Fruit fly (Drosophila melanogaster) whole organism, embryonic: ENCODE results near the gene Sb.

Experiments used
- Abd-B ChIP-seq: fragments of 200-800 bp; sonication (Bioruptor generic); optimal IDR thresholded peaks from 2 replicates; lab custom pipeline; 2018; ENCODE audit warnings: missing biosample characterization, mild to moderate bottlenecking, missing genetic modification characterization, moderate library complexity
- B-H1 ChIP-seq: fragments of 200-800 bp; sonication (Bioruptor generic); IDR thresholded peaks from 3 replicates; pipeline ENCODE4 v1.3.6; 2022; ENCODE audit warnings: missing biosample characterization, missing genetic modification characterization
- Bdp1 ChIP-seq: fragments of 200-800 bp; sonication (Bioruptor generic); optimal IDR thresholded peaks from 3 replicates; lab custom pipeline; 2016; ENCODE audit warnings: missing biosample characterization, missing genetic modification characterization
- CG10267 ChIP-seq: fragments of 200-800 bp; sonication (Bioruptor generic); optimal IDR thresholded peaks from 2 replicates; lab custom pipeline; 2018; ENCODE audit warnings: missing biosample characterization, mild to moderate bottlenecking, missing genetic modification characterization, moderate library complexity
- CG10431 ChIP-seq: fragments of 200-800 bp; sonication (Bioruptor generic); optimal IDR thresholded peaks from 3 replicates; lab custom pipeline; 2018; ENCODE audit warnings: missing biosample characterization, mild to moderate bottlenecking, missing genetic modification characterization
- CG10565 ChIP-seq: fragments of 200-800 bp; sonication (Bioruptor generic); optimal IDR thresholded peaks from 3 replicates; lab custom pipeline; 2016; ENCODE audit warnings: missing biosample characterization, mild to moderate bottlenecking, missing genetic modification characterization
- CG11695 ChIP-seq: fragments of 200-800 bp; sonication (Bioruptor generic); IDR thresholded peaks from 3 replicates; pipeline ENCODE4 v1.3.6; 2022; ENCODE audit warnings: missing biosample characterization, missing genetic modification characterization
- CG12071 ChIP-seq: fragments of 200-800 bp; sonication (Bioruptor generic); optimal IDR thresholded peaks from 3 replicates; lab custom pipeline; 2018; ENCODE audit warnings: missing biosample characterization, mild to moderate bottlenecking, missing genetic modification characterization
- CG12236 ChIP-seq: fragments of 200-800 bp; sonication (Bioruptor generic); optimal IDR thresholded peaks from 2 replicates; lab custom pipeline; 2016; ENCODE audit warnings: missing biosample characterization, missing genetic modification characterization
- CG13624 ChIP-seq: fragments of 200-800 bp; sonication (Bioruptor generic); optimal IDR thresholded peaks from 2 replicates; lab custom pipeline; 2016; ENCODE audit warnings: missing biosample characterization, missing genetic modification characterization
- CG15479 ChIP-seq: fragments of 200-800 bp; sonication (Bioruptor generic); optimal IDR thresholded peaks from 3 replicates; lab custom pipeline; 2019; ENCODE audit warnings: missing biosample characterization, mild to moderate bottlenecking, missing genetic modification characterization, moderate library complexity
- CG1792 ChIP-seq: fragments of 200-800 bp; sonication (Bioruptor generic); optimal IDR thresholded peaks from 2 replicates; lab custom pipeline; 2016; ENCODE audit warnings: missing biosample characterization, missing genetic modification characterization
- CG2116 ChIP-seq: fragments of 200-800 bp; sonication (Bioruptor generic); optimal IDR thresholded peaks from 3 replicates; lab custom pipeline; 2018; ENCODE audit warnings: missing biosample characterization, mild to moderate bottlenecking, missing genetic modification characterization
- CG30431 ChIP-seq: fragments of 200-800 bp; sonication (Bioruptor generic); optimal IDR thresholded peaks from 2 replicates; lab custom pipeline; 2017; ENCODE audit warnings: missing biosample characterization, missing genetic modification characterization
- CG3407 ChIP-seq: fragments of 200-800 bp; sonication (Bioruptor generic); optimal IDR thresholded peaks from 2 replicates; lab custom pipeline; 2018; ENCODE audit warnings: missing biosample characterization, mild to moderate bottlenecking, missing genetic modification characterization
- CG4854 ChIP-seq: fragments of 200-800 bp; sonication (Bioruptor generic); optimal IDR thresholded peaks from 2 replicates; lab custom pipeline; 2016; ENCODE audit warnings: missing biosample characterization, missing genetic modification characterization, inconsistent platforms
- CG6272 ChIP-seq: fragments of 200-800 bp; sonication (Bioruptor generic); IDR thresholded peaks from 2 replicates; pipeline ENCODE4 v1.3.6; 2022; ENCODE audit warnings: missing biosample characterization, missing genetic modification characterization
- CG6689 ChIP-seq: fragments of 200-800 bp; sonication (Bioruptor generic); IDR thresholded peaks from 2 replicates; pipeline ENCODE4 v1.3.6; 2022; ENCODE audit warnings: missing biosample characterization, missing genetic modification characterization
- CG9817 ChIP-seq: fragments of 200-800 bp; sonication (Bioruptor generic); optimal IDR thresholded peaks from 2 replicates; lab custom pipeline; 2018; ENCODE audit warnings: missing biosample characterization, mild to moderate bottlenecking, missing genetic modification characterization, moderate library complexity
- CHES-1-like ChIP-seq: fragments of 200-800 bp; sonication (Bioruptor generic); optimal IDR thresholded peaks from 2 replicates; lab custom pipeline; 2016; ENCODE audit warnings: missing biosample characterization, missing genetic modification characterization
- E2f2 ChIP-seq: fragments of 200-800 bp; sonication (Bioruptor generic); IDR thresholded peaks from 2 replicates; pipeline ENCODE4 v1.3.6; 2022; ENCODE audit warnings: missing biosample characterization, missing genetic modification characterization
- Ets97D ChIP-seq: fragments of 200-800 bp; sonication (Bioruptor generic); optimal IDR thresholded peaks from 3 replicates; lab custom pipeline; 2016; ENCODE audit warnings: missing biosample characterization, missing genetic modification characterization
- H15 ChIP-seq: fragments of 200-800 bp; sonication (Bioruptor generic); IDR thresholded peaks from 3 replicates; pipeline ENCODE4 v1.3.6; 2022; ENCODE audit warnings: missing biosample characterization, missing genetic modification characterization
- HLH3B ChIP-seq: fragments of 200-800 bp; sonication (Bioruptor generic); IDR thresholded peaks from 2 replicates; pipeline ENCODE4 v1.3.6; 2022; ENCODE audit warnings: missing biosample characterization, missing genetic modification characterization
- Hr51 ChIP-seq, 2 experiments: fragments of 200-800 bp; sonication (Bioruptor generic); optimal IDR thresholded peaks; 2 replicates in 1 of 2; 3 replicates in 1 of 2; lab custom pipeline; 2016 to 2018; ENCODE audit warnings: missing biosample characterization in 2 of 2, missing genetic modification characterization in 2 of 2, mild to moderate bottlenecking in 1 of 2, moderate library complexity in 1 of 2
- Mrtf ChIP-seq: fragments of 200-800 bp; sonication (Bioruptor generic); IDR thresholded peaks from 3 replicates; pipeline ENCODE4 v1.3.6; 2022; ENCODE audit warnings: missing biosample characterization, missing genetic modification characterization
- Oli ChIP-seq: fragments of 200-800 bp; sonication (Bioruptor generic); optimal IDR thresholded peaks from 2 replicates; lab custom pipeline; 2018; ENCODE audit warnings: missing biosample characterization, mild to moderate bottlenecking, missing genetic modification characterization, moderate library complexity
- Ravus ChIP-seq: fragments of 200-800 bp; sonication (Bioruptor generic); IDR thresholded peaks from 2 replicates; pipeline ENCODE4 v1.3.6; 2022; ENCODE audit warnings: missing biosample characterization, missing genetic modification characterization
- Ssrp ChIP-seq: fragments of 200-800 bp; sonication (Bioruptor generic); optimal IDR thresholded peaks from 2 replicates; lab custom pipeline; 2018; ENCODE audit warnings: missing biosample characterization, mild to moderate bottlenecking, missing genetic modification characterization, moderate library complexity
- Taf1 ChIP-seq: fragments of 200-800 bp; sonication (Bioruptor generic); IDR thresholded peaks from 2 replicates; pipeline ENCODE4 v1.3.6; 2022; ENCODE audit warnings: missing biosample characterization, missing genetic modification characterization
- abd-A ChIP-seq: fragments of 200-800 bp; sonication (Bioruptor generic); optimal IDR thresholded peaks from 3 replicates; lab custom pipeline; 2019; ENCODE audit warnings: missing biosample characterization, mild to moderate bottlenecking, missing genetic modification characterization, moderate library complexity
- ap ChIP-seq: fragments of 200-800 bp; sonication (Bioruptor generic); IDR thresholded peaks from 2 replicates; pipeline ENCODE4 v1.3.6; 2022; ENCODE audit warnings: missing biosample characterization, missing genetic modification characterization
- cato ChIP-seq: fragments of 200-800 bp; sonication (Bioruptor generic); optimal IDR thresholded peaks from 2 replicates; lab custom pipeline; 2016; ENCODE audit warnings: missing biosample characterization, missing genetic modification characterization, borderline replicate concordance
- chif ChIP-seq, 2 experiments: fragments of 200-800 bp; sonication (Bioruptor generic); optimal IDR thresholded peaks; 3 replicates each; lab custom pipeline; 2016; ENCODE audit warnings: missing biosample characterization in 2 of 2, missing genetic modification characterization in 2 of 2
- da ChIP-seq: fragments of 200-800 bp; sonication (Bioruptor generic); optimal IDR thresholded peaks from 2 replicates; lab custom pipeline; 2016; ENCODE audit warnings: missing biosample characterization, missing genetic modification characterization
- dan ChIP-seq: fragments of 200-800 bp; sonication (Bioruptor generic); IDR thresholded peaks from 2 replicates; pipeline ENCODE4 v1.3.6; 2022; ENCODE audit warnings: missing biosample characterization, missing genetic modification characterization
- en ChIP-seq: fragments of 200-800 bp; sonication (Bioruptor generic); optimal IDR thresholded peaks from 2 replicates; lab custom pipeline; 2016; ENCODE audit warnings: missing biosample characterization, missing genetic modification characterization
- gce ChIP-seq: fragments of 200-800 bp; sonication (Bioruptor generic); IDR thresholded peaks from 3 replicates; pipeline ENCODE4 v1.3.6; 2022; ENCODE audit warnings: missing biosample characterization, missing genetic modification characterization
- gro ChIP-seq: fragments of 200-800 bp; sonication (Bioruptor generic); optimal IDR thresholded peaks from 2 replicates; lab custom pipeline; 2016; ENCODE audit warnings: missing biosample characterization, missing genetic modification characterization
- gsb ChIP-seq: fragments of 200-800 bp; sonication (Bioruptor generic); IDR thresholded peaks from 2 replicates; pipeline ENCODE4 v1.3.6; 2022; ENCODE audit warnings: missing biosample characterization, missing genetic modification characterization
- hkb ChIP-seq, 2 experiments: fragments of 200-800 bp in 1 of 2; fragments of >200 bp in 1 of 2; sonication (Bioruptor generic) in 1 of 2; IDR thresholded peaks in 1 of 2; optimal IDR thresholded peaks in 1 of 2; 2 replicates each; pipeline versions ENCODE4 v1.3.6 to Lab custom; 2017 to 2022; ENCODE audit warnings: missing biosample characterization in 1 of 2, missing genetic modification characterization in 1 of 2
- kah ChIP-seq: fragments of 200-800 bp; sonication (Bioruptor generic); optimal IDR thresholded peaks from 2 replicates; lab custom pipeline; 2018; ENCODE audit warnings: missing biosample characterization, mild to moderate bottlenecking, missing genetic modification characterization
- ken ChIP-seq: fragments of 200-800 bp; sonication (Bioruptor generic); IDR thresholded peaks from 3 replicates; pipeline ENCODE4 v1.3.6; 2022; ENCODE audit warnings: missing biosample characterization, missing genetic modification characterization
- lilli ChIP-seq: fragments of 200-800 bp; sonication (Bioruptor generic); optimal IDR thresholded peaks from 3 replicates; lab custom pipeline; 2016; ENCODE audit warnings: missing biosample characterization, missing genetic modification characterization
- nom ChIP-seq: fragments of 200-800 bp; sonication (Bioruptor generic); optimal IDR thresholded peaks from 2 replicates; lab custom pipeline; 2017; ENCODE audit warnings: missing biosample characterization, missing genetic modification characterization, mild to moderate bottlenecking, moderate library complexity, missing genetic modification reagents
- otp ChIP-seq: fragments of 200-800 bp; sonication (Bioruptor generic); IDR thresholded peaks from 3 replicates; pipeline ENCODE4, ENCODE4 v1.3.6; 2022; ENCODE audit warnings: missing biosample characterization, missing genetic modification characterization
- row ChIP-seq: fragments of 200-800 bp; sonication (Bioruptor generic); IDR thresholded peaks from 3 replicates; pipeline ENCODE4 v1.3.6; 2022; ENCODE audit warnings: missing biosample characterization, missing genetic modification characterization
- shn ChIP-seq: fragments of 200-800 bp; sonication (Bioruptor generic); optimal IDR thresholded peaks from 3 replicates; lab custom pipeline; 2016; ENCODE audit warnings: missing biosample characterization, missing genetic modification characterization
- stc ChIP-seq: fragments of 200-800 bp; sonication (Bioruptor generic); IDR thresholded peaks from 2 replicates; pipeline ENCODE4 v1.3.6; 2022; ENCODE audit warnings: missing biosample characterization, missing genetic modification characterization
- toy ChIP-seq: fragments of 200-800 bp; sonication (Bioruptor generic); IDR thresholded peaks from 2 replicates; pipeline ENCODE4 v1.3.6; 2022; ENCODE audit warnings: missing biosample characterization, missing genetic modification characterization

The Sb gene

DNA sequence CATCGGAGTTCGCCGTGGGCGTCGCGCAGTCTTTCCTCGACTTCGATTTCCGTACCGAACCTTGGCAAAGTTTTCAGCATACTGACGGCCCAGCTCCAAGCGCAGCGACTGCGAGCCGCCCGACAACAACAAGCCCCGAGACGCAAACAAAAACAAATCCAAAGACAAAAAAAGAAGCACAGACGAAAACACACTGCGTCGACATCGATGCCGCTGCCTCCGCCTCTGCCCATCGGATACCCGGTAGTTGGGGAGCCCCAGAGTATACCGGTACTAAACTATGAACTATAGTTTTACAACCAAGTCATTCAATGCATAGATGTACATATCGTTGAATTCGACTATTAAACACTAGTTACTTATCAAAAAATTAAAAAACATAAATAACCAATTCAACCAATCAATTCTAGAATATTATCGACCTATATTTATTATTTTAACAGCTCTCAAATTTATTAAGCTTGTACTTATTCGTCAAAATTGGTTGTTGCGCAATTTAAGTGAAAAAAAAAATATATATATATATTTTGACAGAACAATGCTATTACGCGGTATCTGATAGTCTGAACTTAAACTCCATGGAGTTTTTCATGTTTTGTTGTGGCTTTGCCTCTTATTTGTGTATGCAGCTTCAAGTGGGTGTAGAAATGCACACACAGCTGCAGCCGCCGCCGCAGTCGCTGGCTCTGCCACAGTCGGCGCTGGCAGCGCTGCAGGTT, 21.8 kb upstream of the Sb start (continued):
- no peak for TF ChIP-seq dan (GFP tag; lab: Robert Waterston, UW)
- TF ChIP-seq abd-A: no peak
- TF ChIP-seq otp (GFP tag; lab: Robert Waterston, UW): no peak
- TF ChIP-seq toy: no peak
- TF ChIP-seq shn: peak; percentile 13
- no peak for TF ChIP-seq Mrtf
- no peak for TF ChIP-seq CG1792 (GFP tag; lab: Kevin White, UChicago)
- TF ChIP-seq B-H1 (GFP tag; lab: Robert Waterston, UW): no peak; the same call in 1 of the 3 replicates
- no peak for TF ChIP-seq CHES-1-like (GFP tag; lab: Kevin White, UChicago)
- peak; percentile 86 for TF ChIP-seq Oli
- peak; percentile 14 for TF ChIP-seq CG9817 (tag; lab: Kevin White, UChicago)
- no peak for TF ChIP-seq CG15479 (GFP tag; lab: Kevin White, UChicago)
- peak; percentile 39; the same call in 1 of the 2 replicates for TF ChIP-seq stc (GFP tag; lab: Robert Waterston, UW)
- TF ChIP-seq Ravus (GFP tag; lab: Robert Waterston, UW): no peak
- TF ChIP-seq ap (GFP tag; lab: Robert Waterston, UW): no peak
- no peak for TF ChIP-seq en (GFP tag; lab: Kevin White, UChicago)
- no peak for TF ChIP-seq CG13624 (GFP tag; lab: Kevin White, UChicago)
- peak; percentile 45; the same call in 1 of the 3 replicates for TF ChIP-seq CG11695 (GFP tag; lab: Robert Waterston, UW)
- TF ChIP-seq CG10267 (tag; lab: Kevin White, UChicago): peak; percentile 86
- peak; percentile 7; the same call in 1 of the 2 replicates for TF ChIP-seq HLH3B (GFP tag; lab: Robert Waterston, UW)
- peak; percentile 81 for TF ChIP-seq row (GFP tag; lab: Robert Waterston, UW)
- TF ChIP-seq nom (GFP tag; lab: Kevin White, UChicago): peak; percentile 64
- no peak for TF ChIP-seq da (GFP tag; lab: Kevin White, UChicago)
- no peak for TF ChIP-seq Bdp1 (GFP tag; lab: Kevin White, UChicago)
- peak; percentile 83 for TF ChIP-seq CG6689 (GFP tag; lab: Robert Waterston, UW)
- peak in 1 of 2 experiments; percentile 88 for TF ChIP-seq Hr51 (GFP tag; optimal IDR thresholded peaks at IDR 0.05; lab: Kevin White, UChicago)
- no peak for TF ChIP-seq Taf1 (GFP tag; lab: Robert Waterston, UW)
- TF ChIP-seq E2f2 (GFP tag; lab: Robert Waterston, UW): no peak
- TF ChIP-seq chif (GFP tag; optimal IDR thresholded peaks at IDR 0.05; lab: Kevin White, UChicago): peak in 1 of 2 experiments; percentile 52
- no peak for TF ChIP-seq CG12236 (GFP tag; lab: Kevin White, UChicago)
- TF ChIP-seq Ssrp: peak; percentile 87
- peak; percentile 46 for TF ChIP-seq cato (GFP tag; lab: Kevin White, UChicago)
- peak; percentile 69 for TF ChIP-seq kah (GFP tag; lab: Kevin White, UChicago)
- TF ChIP-seq Ets97D (GFP tag; lab: Kevin White, UChicago): no peak
- TF ChIP-seq CG2116 (GFP tag; lab: Kevin White, UChicago): peak; percentile 38
- no peak for TF ChIP-seq CG4854 (GFP tag; lab: Kevin White, UChicago)
- no peak for TF ChIP-seq hkb (optimal IDR thresholded peaks at IDR 0.05; lab: Kevin White, UChicago)
- peak; percentile 52; the same call in 1 of the 2 replicates for TF ChIP-seq hkb (GFP tag; IDR thresholded peaks at IDR 0.05; lab: Robert Waterston, UW)
- TF ChIP-seq gro (GFP tag; lab: Kevin White, UChicago): no peak
- peak; percentile 80 for TF ChIP-seq CG3407 (GFP tag; lab: Kevin White, UChicago)
- no peak for TF ChIP-seq gsb (GFP tag; lab: Robert Waterston, UW)
- TF ChIP-seq CG10565: peak; percentile 40
- no peak for TF ChIP-seq CG12071 (GFP tag; lab: Kevin White, UChicago)
- TF ChIP-seq CG10431 (GFP tag; lab: Kevin White, UChicago): peak; percentile 72
- TF ChIP-seq CG6272 (GFP tag; lab: Robert Waterston, UW): no peak
- TF ChIP-seq lilli: peak; percentile 46
- TF ChIP-seq Abd-B (GFP tag; lab: Kevin White, UChicago): peak; percentile 78
- TF ChIP-seq gce (GFP tag; lab: Robert Waterston, UW): no peak
- no peak for TF ChIP-seq ken (GFP tag; lab: Robert Waterston, UW)
- 0 out of 3 replicates have a peak, but pooled peaks have one; percentile 40 for TF ChIP-seq H15 (GFP tag; lab: Robert Waterston, UW)
- peak; percentile 55 for TF ChIP-seq CG30431
